Worm (Caenorhabditis elegans) whole organism, late embryonic: Measurements from ENCODE around the gene Y38E10A.34.

ENCODE experiments used
- C08G9.2 ChIP-seq: sonication (generic microtip); optimal IDR thresholded peaks from 2 replicates; lab custom pipeline; 2016; ENCODE audit warnings: mild to moderate bottlenecking, missing genetic modification characterization, moderate library complexity, missing compliant biosample characterization
- C38D4.7 ChIP-seq: fragments of 200-800 bp; sonication (Bioruptor generic); optimal IDR thresholded peaks from 2 replicates; lab custom pipeline; 2018; ENCODE audit warnings: mild to moderate bottlenecking, missing genetic modification characterization, moderate library complexity, missing compliant biosample characterization
- T23F11.4 ChIP-seq: fragments of 200-800 bp; sonication (Bioruptor generic); optimal IDR thresholded peaks from 2 replicates; lab custom pipeline; 2018; ENCODE audit warnings: mild to moderate bottlenecking, missing genetic modification characterization, missing compliant biosample characterization
- Y22D7AL.16 ChIP-seq: sonication (generic microtip); optimal IDR thresholded peaks from 2 replicates; lab custom pipeline; 2016; ENCODE audit warnings: missing genetic modification characterization, missing compliant biosample characterization
- ama-1 ChIP-seq: fragments of 150-350 bp; optimal IDR thresholded peaks from 2 replicates; lab custom pipeline; 2014
- ceh-14 ChIP-seq: sonication (generic microtip); optimal IDR thresholded peaks from 2 replicates; lab custom pipeline; 2016; ENCODE audit warnings: missing genotype, missing genetic modification characterization, missing compliant biosample characterization
- ceh-18 ChIP-seq: sonication (generic microtip); optimal IDR thresholded peaks from 2 replicates; lab custom pipeline; 2016; ENCODE audit warnings: missing genetic modification characterization, missing compliant biosample characterization
- ceh-2 ChIP-seq: sonication (generic microtip); optimal IDR thresholded peaks from 2 replicates; lab custom pipeline; 2016; ENCODE audit warnings: missing genotype, missing genetic modification characterization, missing compliant biosample characterization
- ceh-22 ChIP-seq: sonication (generic microtip); optimal IDR thresholded peaks from 2 replicates; lab custom pipeline; 2017; ENCODE audit warnings: missing biosample characterization, missing genetic modification characterization
- ceh-24 ChIP-seq: sonication (generic microtip); optimal IDR thresholded peaks from 2 replicates; lab custom pipeline; 2016; ENCODE audit warnings: mild to moderate bottlenecking, missing genetic modification characterization, missing compliant biosample characterization
- ceh-30 ChIP-seq: fragments of 150-350 bp; optimal IDR thresholded peaks from 2 replicates; lab custom pipeline; 2014; ENCODE audit warnings: missing biosample characterization, missing genetic modification characterization
- ceh-45 ChIP-seq: fragments of 200-800 bp; sonication (Bioruptor generic); IDR thresholded peaks from 2 replicates; pipeline ENCODE4 v1.3.6; 2022; ENCODE audit warnings: missing genetic modification reagents, missing genetic modification characterization, missing compliant biosample characterization
- ceh-6 ChIP-seq: fragments of 200-800 bp; sonication (Bioruptor generic); optimal IDR thresholded peaks from 2 replicates; lab custom pipeline; 2018; ENCODE audit warnings: mild to moderate bottlenecking, missing genetic modification characterization, missing compliant biosample characterization
- ceh-9 ChIP-seq: sonication (generic microtip); optimal IDR thresholded peaks from 2 replicates; lab custom pipeline; 2016; ENCODE audit warnings: mild to moderate bottlenecking, missing genetic modification characterization, inconsistent platforms, missing compliant biosample characterization
- che-1 ChIP-seq: sonication (generic microtip); optimal IDR thresholded peaks from 2 replicates; lab custom pipeline; 2016; ENCODE audit warnings: mild to moderate bottlenecking, missing genetic modification characterization, missing compliant biosample characterization
- dve-1 ChIP-seq: sonication (generic microtip); optimal IDR thresholded peaks from 2 replicates; lab custom pipeline; 2017; ENCODE audit warnings: antibody characterized with exemption, mild to moderate bottlenecking, missing genetic modification characterization, missing compliant biosample characterization
- elt-2 ChIP-seq: sonication (generic microtip); optimal IDR thresholded peaks from 2 replicates; lab custom pipeline; 2016; ENCODE audit warnings: missing genetic modification reagents, missing genetic modification characterization, missing compliant biosample characterization
- elt-4 ChIP-seq: sonication (generic microtip); optimal IDR thresholded peaks from 2 replicates; lab custom pipeline; 2016; ENCODE audit warnings: missing genetic modification characterization, missing compliant biosample characterization
- ets-4 ChIP-seq: sonication (generic microtip); optimal IDR thresholded peaks from 2 replicates; lab custom pipeline; 2016; ENCODE audit warnings: missing genetic modification characterization, missing compliant biosample characterization
- fkh-10 ChIP-seq: fragments of 150-350 bp; optimal IDR thresholded peaks from 2 replicates; lab custom pipeline; 2014; ENCODE audit warnings: missing biosample characterization, missing genetic modification reagents, missing genetic modification characterization
- fkh-6 ChIP-seq: sonication (generic microtip); optimal IDR thresholded peaks from 2 replicates; lab custom pipeline; 2016; ENCODE audit warnings: missing genetic modification characterization, missing compliant biosample characterization
- gmeb-2 ChIP-seq: sonication (generic microtip); optimal IDR thresholded peaks from 2 replicates; lab custom pipeline; 2016; ENCODE audit warnings: missing genetic modification characterization, inconsistent platforms, missing compliant biosample characterization
- hlh-30 ChIP-seq: sonication (generic microtip); optimal IDR thresholded peaks from 2 replicates; lab custom pipeline; 2017; ENCODE audit warnings: antibody characterized with exemption, missing genetic modification characterization, missing compliant biosample characterization; ENCODE audit not compliant: insufficient read depth
- lin-11 ChIP-seq: fragments of 200-800 bp; sonication (Bioruptor generic); optimal IDR thresholded peaks from 2 replicates; lab custom pipeline; 2018; ENCODE audit warnings: mild to moderate bottlenecking, missing genetic modification characterization, missing compliant biosample characterization
- madf-2 ChIP-seq: sonication (generic microtip); optimal IDR thresholded peaks from 2 replicates; lab custom pipeline; 2017; ENCODE audit warnings: missing genetic modification characterization, missing compliant biosample characterization
- mec-3 ChIP-seq: sonication (generic microtip); optimal IDR thresholded peaks from 2 replicates; lab custom pipeline; 2016; ENCODE audit warnings: borderline replicate concordance, missing genetic modification characterization, missing compliant biosample characterization
- nhr-11 ChIP-seq: fragments of 150-350 bp; optimal IDR thresholded peaks from 2 replicates; lab custom pipeline; 2014; ENCODE audit warnings: missing biosample characterization, missing genetic modification characterization
- nhr-232 ChIP-seq: sonication (generic microtip); optimal IDR thresholded peaks from 2 replicates; lab custom pipeline; 2016; ENCODE audit warnings: missing genetic modification characterization, missing compliant biosample characterization
- npax-4 ChIP-seq: sonication (generic microtip); optimal IDR thresholded peaks from 2 replicates; lab custom pipeline; 2016; ENCODE audit warnings: missing genetic modification characterization, missing compliant biosample characterization
- pax-1 ChIP-seq: fragments of 150-350 bp; optimal IDR thresholded peaks from 2 replicates; lab custom pipeline; 2014; ENCODE audit warnings: missing biosample characterization, missing genetic modification characterization
- pha-2 ChIP-seq: sonication (generic microtip); optimal IDR thresholded peaks from 2 replicates; lab custom pipeline; 2017; ENCODE audit warnings: mild to moderate bottlenecking, missing genetic modification characterization, missing compliant biosample characterization
- pha-4 ChIP-seq: fragments of 150-350 bp; optimal IDR thresholded peaks from 2 replicates; lab custom pipeline; 2018; ENCODE audit warnings: missing biosample characterization, missing genetic modification reagents, missing genetic modification characterization
- pqm-1 ChIP-seq: sonication (generic microtip); optimal IDR thresholded peaks from 2 replicates; lab custom pipeline; 2016; ENCODE audit warnings: missing genetic modification characterization, missing compliant biosample characterization
- ref-2 ChIP-seq: sonication (generic microtip); optimal IDR thresholded peaks from 2 replicates; lab custom pipeline; 2016; ENCODE audit warnings: missing genetic modification characterization, missing compliant biosample characterization
- rnt-1 ChIP-seq: sonication (generic microtip); optimal IDR thresholded peaks from 2 replicates; lab custom pipeline; 2016; ENCODE audit warnings: missing genetic modification characterization, missing compliant biosample characterization
- sdc-2 ChIP-seq: sonication (generic microtip); optimal IDR thresholded peaks from 2 replicates; lab custom pipeline; 2016; ENCODE audit warnings: missing genotype, missing genetic modification characterization, missing compliant biosample characterization
- sox-4 ChIP-seq: sonication (generic microtip); optimal IDR thresholded peaks from 2 replicates; lab custom pipeline; 2017; ENCODE audit warnings: mild to moderate bottlenecking, missing genetic modification characterization, inconsistent platforms, missing compliant biosample characterization
- syd-9 ChIP-seq: sonication (generic microtip); optimal IDR thresholded peaks from 2 replicates; lab custom pipeline; 2016; ENCODE audit warnings: mild to moderate bottlenecking, missing genetic modification characterization, moderate library complexity, missing compliant biosample characterization
- tbx-2 ChIP-seq: sonication (generic microtip); optimal IDR thresholded peaks from 2 replicates; lab custom pipeline; 2016; ENCODE audit warnings: missing genetic modification characterization, missing compliant biosample characterization
- tbx-7 ChIP-seq: sonication (generic microtip); optimal IDR thresholded peaks from 2 replicates; lab custom pipeline; 2016; ENCODE audit warnings: missing genotype, missing genetic modification characterization, missing compliant biosample characterization
- unc-3 ChIP-seq, 2 experiments: fragments of 200-800 bp in 1 of 2; sonication (Bioruptor generic) in 1 of 2; sonication (generic microtip) in 1 of 2; conservative IDR thresholded peaks in 1 of 2; optimal IDR thresholded peaks in 1 of 2; 2 replicates each; pipeline versions ENCODE4 v1.3.6 to Lab custom; 2016 to 2022; ENCODE audit warnings: missing compliant biosample characterization in 2 of 2, missing genetic modification characterization in 2 of 2, missing genetic modification reagents in 1 of 2
- unc-42 ChIP-seq: sonication (generic microtip); optimal IDR thresholded peaks from 2 replicates; lab custom pipeline; 2016; ENCODE audit warnings: missing genotype, missing genetic modification characterization, missing compliant biosample characterization
- unc-55 ChIP-seq: sonication (generic microtip); optimal IDR thresholded peaks from 2 replicates; lab custom pipeline; 2017; ENCODE audit warnings: missing biosample characterization, missing genetic modification reagents, missing genetic modification characterization
- zip-5 ChIP-seq: sonication (generic microtip); optimal IDR thresholded peaks from 2 replicates; lab custom pipeline; 2016; ENCODE audit warnings: missing genetic modification characterization, missing compliant biosample characterization
- ztf-16 ChIP-seq: sonication (generic microtip); optimal IDR thresholded peaks from 2 replicates; lab custom pipeline; 2017; ENCODE audit warnings: missing genetic modification characterization, missing compliant biosample characterization

The Y38E10A.34 gene

ce11 chrII:12677975-12678866 lies 47.2 kb downstream of the Y38E10A.34 start (continued):
- peak; percentile 89 for TF ChIP-seq C08G9.2 (tag; lab: Kevin White, UChicago)
- no peak for TF ChIP-seq fkh-10
- peak; percentile 79 for TF ChIP-seq ceh-2 (tag; lab: Kevin White, UChicago)
- no peak for TF ChIP-seq ceh-14 (tag; lab: Kevin White, UChicago)
- no peak for TF ChIP-seq gmeb-2
- no peak for TF ChIP-seq ztf-16 (tag; lab: Kevin White, UChicago)
- TF ChIP-seq Y22D7AL.16 (tag; lab: Kevin White, UChicago), result no peak
- TF ChIP-seq sdc-2 (tag; lab: Kevin White, UChicago), result no peak
- peak; percentile 74 for TF ChIP-seq tbx-7
- no peak for TF ChIP-seq ceh-24
- TF ChIP-seq elt-4 (tag; lab: Kevin White, UChicago), result no peak
- TF ChIP-seq ceh-6 (GFP tag; lab: Kevin White, UChicago), result no peak
- no peak for TF ChIP-seq madf-2 (tag; lab: Kevin White, UChicago)
- no peak for TF ChIP-seq ama-1 (lab: Kevin White, UChicago)
- TF ChIP-seq unc-55 (GFP tag; lab: Kevin White, UChicago), result peak; percentile 58
- no peak for TF ChIP-seq ceh-22
- no peak for TF ChIP-seq ceh-9 (tag; lab: Kevin White, UChicago)
- TF ChIP-seq nhr-11 (tag; lab: Kevin White, UChicago), result no peak
- TF ChIP-seq unc-3 (GFP tag; conservative IDR thresholded peaks at IDR 0.05; lab: Robert Waterston, UW), result no peak
- peak; percentile 18 for TF ChIP-seq unc-3 (tag; optimal IDR thresholded peaks at IDR 0.05; lab: Kevin White, UChicago)
- TF ChIP-seq npax-4 (tag; lab: Kevin White, UChicago), result no peak
- peak; percentile 24 for TF ChIP-seq fkh-6
- TF ChIP-seq mec-3 (tag; lab: Kevin White, UChicago), result no peak
- peak; percentile 81 for TF ChIP-seq tbx-2 (tag; lab: Kevin White, UChicago)
- peak; percentile 87 for TF ChIP-seq rnt-1
- no peak for TF ChIP-seq nhr-232 (tag; lab: Kevin White, UChicago)
- peak; percentile 14 for TF ChIP-seq C38D4.7
- TF ChIP-seq ref-2, result peak; percentile 62
- peak; percentile 16 for TF ChIP-seq T23F11.4 (GFP tag; lab: Kevin White, UChicago)
- TF ChIP-seq sox-4, result no peak
- no peak for TF ChIP-seq pha-4
- no peak for TF ChIP-seq hlh-30
- TF ChIP-seq ets-4 (tag; lab: Kevin White, UChicago), result peak; percentile 82
- TF ChIP-seq ceh-30 (tag; lab: Kevin White, UChicago), result no peak
- TF ChIP-seq elt-2 (tag; lab: Kevin White, UChicago), result peak; percentile 46
- peak; percentile 26 for TF ChIP-seq che-1
- peak; percentile 8 for TF ChIP-seq pha-2 (tag; lab: Kevin White, UChicago)
- TF ChIP-seq pqm-1, result no peak
- TF ChIP-seq syd-9, result peak; percentile 25
- TF ChIP-seq dve-1 (tag; lab: Kevin White, UChicago), result no peak
- peak; percentile 93 for TF ChIP-seq unc-42 (tag; lab: Kevin White, UChicago)
- peak; percentile 9 for TF ChIP-seq pax-1 (tag; lab: Kevin White, UChicago)
- no peak for TF ChIP-seq ceh-18
- TF ChIP-seq zip-5 (tag; lab: Kevin White, UChicago), result peak; percentile 61
- TF ChIP-seq ceh-45 (GFP tag; lab: Robert Waterston, UW), result no peak
- TF ChIP-seq lin-11 (tag; lab: Kevin White, UChicago), result peak; percentile 14
- TF ChIP-seq, all 69 proteins: peak for 30
